Worm (Caenorhabditis elegans) whole organism, L1 larva: ENCODE measurements around the gene wee-1.1.

Experiments
- C34B4.2 ChIP-seq: sonication (generic microtip); optimal IDR thresholded peaks from 2 replicates; lab custom pipeline; 2017; ENCODE audit warnings: mild to moderate bottlenecking, missing genetic modification characterization, missing compliant biosample characterization
- F16B12.6 ChIP-seq: fragments of 150-350 bp; optimal IDR thresholded peaks from 2 replicates; lab custom pipeline; 2014; ENCODE audit warnings: missing biosample characterization, missing genetic modification characterization
- ama-1 ChIP-seq: fragments of 150-350 bp; optimal IDR thresholded peaks from 2 replicates; lab custom pipeline; 2014
- blmp-1 ChIP-seq: fragments of 150-350 bp; optimal IDR thresholded peaks from 2 replicates; lab custom pipeline; 2014; ENCODE audit warnings: missing biosample characterization, missing genetic modification characterization
- ceh-63 ChIP-seq: fragments of 200-800 bp; sonication (Bioruptor generic); optimal IDR thresholded peaks from 2 replicates; lab custom pipeline; 2018; ENCODE audit warnings: mild to moderate bottlenecking, missing genetic modification characterization, missing compliant biosample characterization
- ceh-8 ChIP-seq: fragments of 200-800 bp; sonication (Bioruptor generic); optimal IDR thresholded peaks from 2 replicates; lab custom pipeline; 2018; ENCODE audit warnings: mild to moderate bottlenecking, missing genetic modification characterization, moderate library complexity, missing compliant biosample characterization
- ces-1 ChIP-seq: fragments of 150-350 bp; optimal IDR thresholded peaks from 2 replicates; lab custom pipeline; 2014; ENCODE audit warnings: missing biosample characterization, missing genetic modification reagents, missing genetic modification characterization
- dpl-1 ChIP-seq, 3 experiments: fragments of 150-350 bp in 2 of 3; sonication (generic microtip) in 1 of 3; optimal IDR thresholded peaks; 2 replicates each; lab custom pipeline; 2014 to 2017; ENCODE audit warnings: missing biosample characterization in 3 of 3, missing genetic modification characterization in 3 of 3, missing genetic modification reagents in 3 of 3
- efl-1 ChIP-seq, 4 experiments: fragments of 150-350 bp; optimal IDR thresholded peaks in 3 of 4; peaks in 1 of 4; 1 replicate in 1 of 4; 2 replicates in 3 of 4; lab custom pipeline; 2014; ENCODE audit warnings: missing biosample characterization in 2 of 4, missing genetic modification characterization in 2 of 4, missing genetic modification reagents in 2 of 4
- elt-2 ChIP-seq: sonication (generic microtip); optimal IDR thresholded peaks from 2 replicates; lab custom pipeline; 2016; ENCODE audit warnings: missing genetic modification characterization, mild to moderate bottlenecking, inconsistent platforms, missing compliant biosample characterization, missing genetic modification reagents
- elt-3 ChIP-seq, 6 experiments: fragments of 150-350 bp in 1 of 6; sonication (generic microtip); optimal IDR thresholded peaks; 2 replicates each; lab custom pipeline; 2017 to 2018; ENCODE audit warnings: missing biosample characterization in 6 of 6, missing genetic modification characterization in 6 of 6, inconsistent platforms in 1 of 6
- fkh-10 ChIP-seq: sonication (generic microtip); optimal IDR thresholded peaks from 2 replicates; lab custom pipeline; 2017; ENCODE audit warnings: missing biosample characterization, missing genetic modification reagents, missing genetic modification characterization
- fkh-4 ChIP-seq: sonication (generic microtip); optimal IDR thresholded peaks from 2 replicates; lab custom pipeline; 2016; ENCODE audit warnings: missing compliant biosample characterization, missing genetic modification characterization, borderline replicate concordance
- hlh-4 ChIP-seq: sonication (generic microtip); optimal IDR thresholded peaks from 2 replicates; lab custom pipeline; 2016; ENCODE audit warnings: mild to moderate bottlenecking, missing genetic modification characterization, missing compliant biosample characterization
- irx-1 ChIP-seq: sonication (generic microtip); optimal IDR thresholded peaks from 2 replicates; lab custom pipeline; 2016; ENCODE audit warnings: missing genetic modification characterization, missing compliant biosample characterization
- lin-15B ChIP-seq: fragments of 150-350 bp; sonication (generic microtip); optimal IDR thresholded peaks from 3 replicates; lab custom pipeline; 2014; ENCODE audit warnings: missing biosample characterization, missing genetic modification characterization
- lin-35 ChIP-seq, 2 experiments: fragments of 150-350 bp; optimal IDR thresholded peaks; 2 replicates each; lab custom pipeline; 2014; ENCODE audit warnings: missing biosample characterization in 2 of 2, missing genetic modification characterization in 2 of 2, missing genetic modification reagents in 2 of 2
- lin-39 ChIP-seq: fragments of 150-350 bp; optimal IDR thresholded peaks from 2 replicates; lab custom pipeline; 2014; ENCODE audit warnings: missing biosample characterization, missing genetic modification reagents, missing genetic modification characterization
- lir-3 ChIP-seq: sonication (generic microtip); optimal IDR thresholded peaks from 2 replicates; lab custom pipeline; 2016; ENCODE audit warnings: mild to moderate bottlenecking, missing genetic modification characterization, moderate library complexity, missing compliant biosample characterization; ENCODE audit not compliant: poor library complexity
- mab-9 ChIP-seq: fragments of 200-800 bp; sonication (Bioruptor generic); IDR thresholded peaks from 2 replicates; pipeline ENCODE4 v1.3.6; 2022; ENCODE audit warnings: missing genetic modification reagents, missing genetic modification characterization, missing compliant biosample characterization
- mef-2 ChIP-seq: fragments of 150-350 bp; optimal IDR thresholded peaks from 2 replicates; lab custom pipeline; 2014; ENCODE audit warnings: missing biosample characterization, missing genetic modification characterization
- nhr-11 ChIP-seq: fragments of 150-350 bp; optimal IDR thresholded peaks from 2 replicates; lab custom pipeline; 2014; ENCODE audit warnings: missing biosample characterization, missing genetic modification characterization
- nhr-12 ChIP-seq: sonication (generic microtip); optimal IDR thresholded peaks from 2 replicates; lab custom pipeline; 2017; ENCODE audit warnings: missing biosample characterization, missing genetic modification characterization
- nhr-237 ChIP-seq: fragments of 150-350 bp; optimal IDR thresholded peaks from 2 replicates; lab custom pipeline; 2014; ENCODE audit warnings: missing biosample characterization, missing genetic modification characterization
- nhr-71 ChIP-seq: sonication (generic microtip); optimal IDR thresholded peaks from 2 replicates; lab custom pipeline; 2016; ENCODE audit warnings: mild to moderate bottlenecking, missing genetic modification characterization, moderate library complexity, missing compliant biosample characterization
- nhr-76 ChIP-seq: sonication (generic microtip); optimal IDR thresholded peaks from 2 replicates; lab custom pipeline; 2017; ENCODE audit warnings: missing biosample characterization, missing genetic modification characterization
- nhr-77 ChIP-seq: fragments of 150-350 bp; optimal IDR thresholded peaks from 2 replicates; lab custom pipeline; 2014; ENCODE audit warnings: missing biosample characterization, missing genetic modification characterization
- nhr-90 ChIP-seq: sonication (generic microtip); optimal IDR thresholded peaks from 2 replicates; lab custom pipeline; 2016; ENCODE audit warnings: mild to moderate bottlenecking, missing genetic modification characterization, missing compliant biosample characterization; ENCODE audit not compliant: poor library complexity
- pqm-1 ChIP-seq: sonication (generic microtip); optimal IDR thresholded peaks from 3 replicates; lab custom pipeline; 2017; ENCODE audit warnings: missing biosample characterization, missing genetic modification characterization
- rnt-1 ChIP-seq: sonication (generic microtip); optimal IDR thresholded peaks from 2 replicates; lab custom pipeline; 2016; ENCODE audit warnings: mild to moderate bottlenecking, missing genetic modification characterization, moderate library complexity, missing compliant biosample characterization
- skn-1 ChIP-seq: fragments of 150-350 bp; optimal IDR thresholded peaks from 2 replicates; lab custom pipeline; 2014; ENCODE audit warnings: missing biosample characterization, missing genetic modification characterization
- snu-23 ChIP-seq: sonication (generic microtip); optimal IDR thresholded peaks from 2 replicates; lab custom pipeline; 2016; ENCODE audit warnings: missing genetic modification characterization, missing compliant biosample characterization
- sup-37 ChIP-seq: fragments of 200-800 bp; sonication (Bioruptor generic); optimal IDR thresholded peaks from 2 replicates; lab custom pipeline; 2018; ENCODE audit warnings: mild to moderate bottlenecking, missing genetic modification characterization, missing compliant biosample characterization
- tbx-2 ChIP-seq: sonication (generic microtip); optimal IDR thresholded peaks from 2 replicates; lab custom pipeline; 2016; ENCODE audit warnings: missing genetic modification characterization, missing compliant biosample characterization
- unc-62 ChIP-seq: fragments of 150-350 bp; optimal IDR thresholded peaks from 2 replicates; lab custom pipeline; 2014; ENCODE audit warnings: missing biosample characterization, missing genetic modification reagents, missing genetic modification characterization
- unc-86 ChIP-seq: sonication (generic microtip); optimal IDR thresholded peaks from 2 replicates; lab custom pipeline; 2016; ENCODE audit warnings: missing genetic modification characterization, missing compliant biosample characterization
- unc-98 ChIP-seq: fragments of 200-800 bp; sonication (Bioruptor generic); IDR thresholded peaks from 2 replicates; pipeline ENCODE4 v1.3.6; 2022; ENCODE audit warnings: missing genetic modification characterization, missing compliant biosample characterization
- vab-15 ChIP-seq: sonication (generic microtip); optimal IDR thresholded peaks from 2 replicates; lab custom pipeline; 2017; ENCODE audit warnings: missing genotype, mild to moderate bottlenecking, missing genetic modification characterization, missing compliant biosample characterization
- xbp-1 ChIP-seq: sonication (generic microtip); optimal IDR thresholded peaks from 2 replicates; lab custom pipeline; 2016; ENCODE audit warnings: missing genetic modification characterization, missing compliant biosample characterization
- zag-1 ChIP-seq: fragments of 150-350 bp; optimal IDR thresholded peaks from 2 replicates; lab custom pipeline; 2014; ENCODE audit warnings: missing biosample characterization, missing genetic modification characterization

Gene wee-1.1

ce11 chrII:9614728-9615127, 31.4 kb upstream of the wee-1.1 start, which contains the start of gene hlh-6:
Gene hlh-6, minus strand, starts transcription at chrII:9614828.
- no peak for TF ChIP-seq unc-98 (GFP tag; lab: Robert Waterston, UW)
- no peak for TF ChIP-seq irx-1 (tag; lab: Kevin White, UChicago)
- TF ChIP-seq vab-15 (tag; lab: Kevin White, UChicago), result no peak
- TF ChIP-seq hlh-4, result no peak
- TF ChIP-seq efl-1 (optimal IDR thresholded peaks at IDR 0.05; lab: Kevin White, UChicago), result no peak
- no peak for TF ChIP-seq efl-1 (GFP tag; optimal IDR thresholded peaks at IDR 0.05 in 1 of 2; lab: Kevin White, UChicago)
- TF ChIP-seq elt-2 (tag; lab: Kevin White, UChicago), result no peak
- TF ChIP-seq sup-37, result no peak
- TF ChIP-seq nhr-12 (tag; lab: Kevin White, UChicago), result no peak
- no peak for TF ChIP-seq skn-1 (tag; lab: Kevin White, UChicago)
- TF ChIP-seq dpl-1 (GFP tag; optimal IDR thresholded peaks at IDR 0.05; lab: Kevin White, UChicago), result no peak
- no peak for TF ChIP-seq lin-15B
- TF ChIP-seq nhr-76, result no peak
- TF ChIP-seq ceh-8, result no peak
- TF ChIP-seq elt-3 (tag; optimal IDR thresholded peaks at IDR 0.05; lab: Kevin White, UChicago), result no peak
- TF ChIP-seq snu-23 (GFP tag; lab: Kevin White, UChicago), result no peak
- TF ChIP-seq unc-86 (tag; lab: Kevin White, UChicago), result no peak
- no peak for TF ChIP-seq lir-3 (tag; lab: Kevin White, UChicago)
- TF ChIP-seq lin-35 (GFP tag; optimal IDR thresholded peaks at IDR 0.05; lab: Kevin White, UChicago), result no peak
- no peak for TF ChIP-seq mab-9 (GFP tag; lab: Robert Waterston, UW)
- TF ChIP-seq blmp-1, result no peak

ce11 chrII:9611347-9611923, 28.1 kb upstream of the wee-1.1 start, which contains the start of the genes T15H9.5 and T15H9.4:
Gene T15H9.5, minus strand, starts transcription at chrII:9611447.
Gene T15H9.4, plus strand, starts transcription at chrII:9611873.
- TF ChIP-seq rnt-1 (tag; lab: Kevin White, UChicago) (no peak), nhr-12 (tag; lab: Kevin White, UChicago) (no peak), nhr-71 (tag; lab: Kevin White, UChicago) (no peak), skn-1 (tag; lab: Kevin White, UChicago) (no peak), pqm-1 (tag; lab: Kevin White, UChicago) (no peak), ces-1 (GFP tag; lab: Kevin White, UChicago) (no peak), ceh-63 (GFP tag; lab: Kevin White, UChicago) (no peak), fkh-10 (GFP tag; lab: Kevin White, UChicago) (no peak), zag-1 (tag; lab: Kevin White, UChicago) (no peak), unc-62 (GFP tag; lab: Kevin White, UChicago) (no peak), xbp-1 (tag; lab: Kevin White, UChicago) (no peak)

DNA sequence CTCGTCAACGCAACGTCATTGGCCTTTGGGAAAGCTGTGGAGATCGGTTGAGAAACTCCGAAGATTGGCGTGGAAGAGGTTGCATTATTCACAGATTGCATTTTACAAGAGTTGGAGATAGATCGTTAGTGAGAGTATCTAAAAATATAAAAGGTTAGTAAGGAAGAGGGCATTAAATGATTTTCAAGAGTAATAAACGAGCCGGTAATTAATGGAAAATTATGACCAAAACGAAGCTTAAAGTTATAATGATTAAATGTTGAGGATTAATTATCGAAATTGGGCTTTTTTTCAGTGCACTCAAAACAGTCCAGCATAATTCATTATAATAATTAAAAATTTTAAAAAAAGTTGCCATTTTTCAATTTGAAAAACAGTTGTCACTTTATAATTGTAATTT, 25.9 kb upstream of the wee-1.1 start, which contains the start of gene pap-2:
TSS of gene pap-2 (minus strand) at position 101 of the 400 bp plus-strand sequence.
- TF ChIP-seq nhr-237 (tag; lab: Kevin White, UChicago) (no peak), C34B4.2 (tag; lab: Kevin White, UChicago) (no peak), tbx-2 (tag; lab: Kevin White, UChicago) (no peak), mef-2 (no peak), nhr-77 (tag; lab: Kevin White, UChicago) (no peak), nhr-76 (no peak), fkh-4 (tag; lab: Kevin White, UChicago) (no peak), nhr-11 (tag; lab: Kevin White, UChicago) (no peak), unc-98 (GFP tag; lab: Robert Waterston, UW) (no peak), F16B12.6 (tag; lab: Kevin White, UChicago) (no peak), rnt-1 (tag; lab: Kevin White, UChicago) (no peak), unc-62 (GFP tag; lab: Kevin White, UChicago) (no peak), nhr-90 (no peak), lin-39 (tag; lab: Kevin White, UChicago) (no peak), ama-1 (lab: Kevin White, UChicago) (no peak), irx-1 (tag; lab: Kevin White, UChicago) (no peak), xbp-1 (tag; lab: Kevin White, UChicago) (no peak), elt-2 (tag; lab: Kevin White, UChicago) (no peak)
- TF ChIP-seq, all 84 proteins: peak for 0
